Fruit fly (Drosophila melanogaster): ENCODE data around the gene Sema5c.

dm6 chr3L:12057585-12057984, 24.0 kb downstream of the Sema5c start:
- TF ChIP-seq D1 (tag; optimal IDR thresholded peaks at IDR 0.05) (no peak), gl (tag; optimal IDR thresholded peaks at IDR 0.05) (no peak), CG12605 (GFP tag; IDR thresholded peaks at IDR 0.05) (no peak), CG4496 (GFP tag; IDR thresholded peaks at IDR 0.05) (no peak), Pif1B (GFP tag; optimal IDR thresholded peaks at IDR 0.05) (no peak), Snoo (tag; optimal IDR thresholded peaks at IDR 0.05) (no peak), EcR (GFP tag; optimal IDR thresholded peaks at IDR 0.05) (no peak), CG9948 (tag; optimal IDR thresholded peaks at IDR 0.05) (no peak), CG8301 (tag; optimal IDR thresholded peaks at IDR 0.05) (no peak), rn (GFP tag; IDR thresholded peaks at IDR 0.05) (no peak)
